Fruit fly (Drosophila melanogaster) whole organism, prepupa: ENCODE results near the gene CG12502.
A peak's percentile ranks its signal among the peaks of the same experiment; 100 is the strongest.

Source experiments
- Blimp-1 ChIP-seq: fragments of 200-800 bp; sonication (Bioruptor generic); optimal IDR thresholded peaks from 3 replicates; lab custom pipeline; 2017; ENCODE audit warnings: missing biosample characterization, missing genetic modification characterization, mild to moderate bottlenecking, moderate library complexity, missing genetic modification reagents
- CG10631 ChIP-seq: fragments of 200-800 bp; sonication (Bioruptor generic); optimal IDR thresholded peaks from 2 replicates; lab custom pipeline; 2016; ENCODE audit warnings: missing biosample characterization, missing genetic modification characterization
- CG10669 ChIP-seq: fragments of 200-800 bp; sonication (Bioruptor generic); optimal IDR thresholded peaks from 3 replicates; lab custom pipeline; 2018; ENCODE audit warnings: missing biosample characterization, mild to moderate bottlenecking, missing genetic modification characterization, moderate library complexity
- CG11762 ChIP-seq: fragments of 200-800 bp; sonication (Bioruptor generic); optimal IDR thresholded peaks from 3 replicates; lab custom pipeline; 2016; ENCODE audit warnings: missing biosample characterization, missing genetic modification characterization; ENCODE audit not compliant: insufficient read depth
- CG11902 ChIP-seq: fragments of 200-800 bp; sonication (Bioruptor generic); optimal IDR thresholded peaks from 3 replicates; lab custom pipeline; 2016; ENCODE audit warnings: missing biosample characterization, missing genetic modification characterization
- CG3032 ChIP-seq: fragments of 200-800 bp; optimal IDR thresholded peaks from 2 replicates; lab custom pipeline; 2019; ENCODE audit warnings: missing biosample characterization, mild to moderate bottlenecking, missing genetic modification characterization, moderate library complexity
- CG32006 ChIP-seq: fragments of 200-800 bp; sonication (Bioruptor generic); optimal IDR thresholded peaks from 3 replicates; lab custom pipeline; 2017; ENCODE audit warnings: missing biosample characterization, mild to moderate bottlenecking, missing genetic modification characterization
- CG4318 ChIP-seq: fragments of 200-800 bp; sonication (Bioruptor generic); optimal IDR thresholded peaks from 3 replicates; lab custom pipeline; 2017; ENCODE audit warnings: missing biosample characterization, mild to moderate bottlenecking, missing genetic modification characterization
- CG6276 ChIP-seq: fragments of 200-800 bp; sonication (Bioruptor generic); optimal IDR thresholded peaks from 2 replicates; lab custom pipeline; 2017; ENCODE audit warnings: missing biosample characterization, mild to moderate bottlenecking, missing genetic modification characterization
- CG6808 ChIP-seq: fragments of 200-800 bp; sonication (Bioruptor generic); optimal IDR thresholded peaks from 3 replicates; lab custom pipeline; 2017; ENCODE audit warnings: missing biosample characterization, missing genetic modification characterization, mild to moderate bottlenecking, moderate library complexity, missing genetic modification reagents
- CG7368 ChIP-seq: fragments of 200-800 bp; sonication (Bioruptor generic); optimal IDR thresholded peaks from 3 replicates; lab custom pipeline; 2016; ENCODE audit warnings: missing biosample characterization, missing genetic modification characterization
- CG9139 ChIP-seq: fragments of 200-800 bp; sonication (Bioruptor generic); optimal IDR thresholded peaks from 3 replicates; lab custom pipeline; 2017; ENCODE audit warnings: missing biosample characterization, mild to moderate bottlenecking, missing genetic modification characterization
- Eip78C ChIP-seq: fragments of 200-800 bp; sonication (Bioruptor generic); peaks from one replicate; lab custom pipeline; 2016; ENCODE audit warnings: missing biosample characterization, missing genetic modification characterization
- Eip93F ChIP-seq: fragments of 200-800 bp; sonication (Bioruptor generic); optimal IDR thresholded peaks from 2 replicates; lab custom pipeline; 2016; ENCODE audit warnings: missing biosample characterization, mild to moderate bottlenecking, missing genetic modification characterization
- Ets21C ChIP-seq: fragments of 200-800 bp; sonication (Bioruptor generic); optimal IDR thresholded peaks from 3 replicates; lab custom pipeline; 2016; ENCODE audit warnings: missing biosample characterization, missing genetic modification characterization
- Lpt ChIP-seq: fragments of 200-800 bp; sonication (Bioruptor generic); optimal IDR thresholded peaks from 3 replicates; lab custom pipeline; 2016; ENCODE audit warnings: missing biosample characterization, missing genetic modification characterization
- OdsH ChIP-seq: fragments of 200-800 bp; sonication (Bioruptor generic); optimal IDR thresholded peaks from 3 replicates; lab custom pipeline; 2016; ENCODE audit warnings: missing biosample characterization, missing genetic modification characterization
- Smox ChIP-seq: fragments of 200-800 bp; sonication (Bioruptor generic); optimal IDR thresholded peaks from 3 replicates; lab custom pipeline; 2016; ENCODE audit warnings: missing biosample characterization, missing genetic modification characterization
- Sox102F ChIP-seq: fragments of 200-800 bp; sonication (Bioruptor generic); optimal IDR thresholded peaks from 2 replicates; lab custom pipeline; 2016; ENCODE audit warnings: missing biosample characterization, mild to moderate bottlenecking, missing genetic modification characterization
- cyc ChIP-seq: fragments of 200-800 bp; sonication (Bioruptor generic); optimal IDR thresholded peaks from 3 replicates; lab custom pipeline; 2016; ENCODE audit warnings: missing biosample characterization, missing genetic modification characterization
- dac ChIP-seq: fragments of 200-800 bp; sonication (Bioruptor generic); optimal IDR thresholded peaks from 2 replicates; lab custom pipeline; 2017; ENCODE audit warnings: missing biosample characterization, mild to moderate bottlenecking, missing genetic modification characterization
- dsx ChIP-seq: fragments of 200-800 bp; optimal IDR thresholded peaks from 3 replicates; lab custom pipeline; 2019; ENCODE audit warnings: missing biosample characterization, mild to moderate bottlenecking, missing genetic modification characterization, moderate library complexity; ENCODE audit not compliant: poor library complexity, severe bottlenecking
- eg ChIP-seq: fragments of 200-800 bp; sonication (Bioruptor generic); IDR thresholded peaks from 3 replicates; pipeline ENCODE4 v1.3.6; 2022; ENCODE audit warnings: missing biosample characterization, missing genetic modification characterization
- fd59A ChIP-seq: fragments of 200-800 bp; sonication (Bioruptor generic); optimal IDR thresholded peaks from 2 replicates; lab custom pipeline; 2017; ENCODE audit warnings: missing biosample characterization, mild to moderate bottlenecking, missing genetic modification characterization, missing genetic modification reagents
- fd85E ChIP-seq: fragments of 200-800 bp; sonication (Bioruptor generic); optimal IDR thresholded peaks from 3 replicates; lab custom pipeline; 2016; ENCODE audit warnings: missing biosample characterization, missing genetic modification characterization
- fkh ChIP-seq: fragments of 200-800 bp; sonication (Bioruptor generic); optimal IDR thresholded peaks from 3 replicates; lab custom pipeline; 2017; ENCODE audit warnings: missing biosample characterization, mild to moderate bottlenecking, missing genetic modification characterization, moderate library complexity
- net ChIP-seq: fragments of 200-800 bp; sonication (Bioruptor generic); optimal IDR thresholded peaks from 3 replicates; lab custom pipeline; 2016; ENCODE audit warnings: missing biosample characterization, missing genetic modification characterization
- pdm3 ChIP-seq: fragments of 200-800 bp; sonication (Bioruptor generic); optimal IDR thresholded peaks from 3 replicates; lab custom pipeline; 2016; ENCODE audit warnings: missing biosample characterization, missing genetic modification characterization
- salr ChIP-seq, 2 experiments: fragments of 200-800 bp; sonication (Bioruptor generic); optimal IDR thresholded peaks; 3 replicates each; lab custom pipeline; 2016 to 2018; ENCODE audit warnings: missing biosample characterization in 2 of 2, missing genetic modification characterization in 2 of 2, mild to moderate bottlenecking in 1 of 2
- svp ChIP-seq: fragments of 200-800 bp; sonication (Bioruptor generic); peaks from one replicate; lab custom pipeline; 2016; ENCODE audit warnings: missing biosample characterization, missing genetic modification characterization
- vri ChIP-seq: fragments of 200-800 bp; sonication (Bioruptor generic); optimal IDR thresholded peaks from 3 replicates; lab custom pipeline; 2016; ENCODE audit warnings: missing biosample characterization, mild to moderate bottlenecking, missing genetic modification characterization

The CG12502 gene

DNA sequence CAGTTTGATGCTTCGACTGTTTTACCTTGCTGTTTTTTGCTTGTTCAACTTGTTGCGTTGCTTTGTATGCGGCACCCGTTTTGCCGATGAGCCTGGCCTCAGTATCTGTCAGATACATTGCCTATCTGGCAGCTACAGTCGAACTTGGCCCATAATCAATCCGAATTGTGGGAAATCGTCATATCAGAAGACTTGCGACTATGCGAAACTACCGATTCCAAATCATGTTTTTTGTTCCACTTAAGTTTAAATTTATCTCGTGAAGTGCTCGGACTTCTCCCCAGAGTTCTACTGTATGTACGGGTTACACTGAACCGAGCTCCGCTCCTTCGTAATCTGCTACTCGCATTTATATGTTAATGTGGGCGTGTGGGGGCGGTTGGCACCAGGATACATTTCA is 19.0 kb downstream of the CG12502 start (continued):
- TF ChIP-seq Ets21C = no peak
- TF ChIP-seq CG6808 (GFP tag; lab: Kevin White, UChicago) = no peak
- peak; percentile 29 for TF ChIP-seq cyc (GFP tag; lab: Kevin White, UChicago)
- TF ChIP-seq net = no peak
- no peak for TF ChIP-seq CG4318 (GFP tag; lab: Kevin White, UChicago)
- peak; percentile 82 for TF ChIP-seq Eip78C (GFP tag; lab: Kevin White, UChicago)
- no peak for TF ChIP-seq CG11762 (GFP tag; lab: Kevin White, UChicago)
- TF ChIP-seq CG9139 (GFP tag; lab: Kevin White, UChicago) = no peak
- TF ChIP-seq Lpt (GFP tag; lab: Kevin White, UChicago) = no peak
- no peak for TF ChIP-seq Blimp-1 (GFP tag; lab: Kevin White, UChicago)
- TF ChIP-seq CG11902 (GFP tag; lab: Kevin White, UChicago) = peak; percentile 28
- no peak for TF ChIP-seq CG32006
- peak; percentile 34 for TF ChIP-seq CG7368
- TF ChIP-seq CG3032 = no peak

DNA sequence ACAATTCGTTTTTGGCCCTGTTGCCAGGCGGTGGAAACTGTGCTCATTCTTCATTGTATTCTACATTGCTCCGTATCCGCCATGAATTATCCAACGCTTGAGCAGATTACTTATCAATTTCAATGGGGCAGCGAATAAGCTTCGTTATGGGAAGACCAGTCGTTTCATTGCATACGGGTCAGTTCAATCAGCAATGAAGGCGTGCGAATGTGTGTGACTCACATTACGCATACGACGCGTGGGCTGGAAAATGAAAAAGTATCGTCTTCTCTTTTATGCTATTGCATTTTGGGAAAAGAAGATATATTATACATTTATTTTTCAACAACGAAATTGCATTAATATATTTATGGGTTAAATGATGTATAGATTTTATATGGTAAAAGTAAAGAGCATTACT is 19.8 kb downstream of the CG12502 start:
- TF ChIP-seq OdsH (GFP tag; lab: Kevin White, UChicago) = no peak
- peak; percentile 69 for TF ChIP-seq svp
- no peak for TF ChIP-seq CG10631
- no peak for TF ChIP-seq CG3032
- TF ChIP-seq salr (GFP tag; optimal IDR thresholded peaks at IDR 0.05; lab: Kevin White, UChicago) = no peak
- no peak for TF ChIP-seq CG10669 (GFP tag; lab: Kevin White, UChicago)
- no peak for TF ChIP-seq fd59A (GFP tag; lab: Kevin White, UChicago)
- TF ChIP-seq Sox102F = no peak
- no peak for TF ChIP-seq Lpt (GFP tag; lab: Kevin White, UChicago)
- no peak for TF ChIP-seq dsx (GFP tag; lab: Kevin White, UChicago)
- no peak for TF ChIP-seq Smox
- TF ChIP-seq CG6276 (GFP tag; lab: Kevin White, UChicago) = no peak
- no peak for TF ChIP-seq Eip93F (GFP tag; lab: Kevin White, UChicago)
- TF ChIP-seq Eip78C (GFP tag; lab: Kevin White, UChicago) = peak; percentile 40

DNA sequence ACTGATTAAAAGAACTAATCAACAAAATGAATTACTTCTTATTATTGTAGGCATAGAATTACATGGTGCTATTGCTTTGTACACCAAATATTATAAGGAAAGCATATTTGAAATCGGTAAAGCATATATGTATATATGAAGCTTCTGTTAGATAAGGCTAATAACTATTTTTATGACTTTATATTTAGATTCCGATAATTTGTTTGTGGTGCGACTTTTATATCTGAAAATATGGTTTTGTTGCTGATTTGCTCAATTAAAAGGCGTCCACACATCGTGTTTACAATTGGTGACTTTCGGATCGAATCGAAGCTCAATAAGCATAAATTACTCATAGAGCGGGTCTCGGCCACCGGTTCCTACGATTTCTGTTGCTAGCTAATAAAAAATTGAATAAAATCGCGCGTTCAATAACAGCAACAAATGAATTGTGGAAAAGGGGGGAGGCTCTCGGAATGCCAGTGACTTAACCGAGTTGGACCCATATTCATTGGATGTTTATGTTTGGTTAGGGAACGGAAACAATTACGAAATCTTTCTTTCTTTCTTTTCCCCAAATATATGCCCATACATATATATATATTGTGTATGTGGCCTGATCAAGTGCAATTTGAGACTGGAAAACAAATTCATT is 20.5 kb downstream of the CG12502 start:
- TF ChIP-seq pdm3 (GFP tag; lab: Kevin White, UChicago) (no peak), Eip78C (GFP tag; lab: Kevin White, UChicago) (peak; percentile 45), dac (GFP tag; lab: Kevin White, UChicago) (no peak), dsx (GFP tag; lab: Kevin White, UChicago) (no peak), CG9139 (GFP tag; lab: Kevin White, UChicago) (no peak), eg (GFP tag; lab: Robert Waterston, UW) (no peak)

DNA sequence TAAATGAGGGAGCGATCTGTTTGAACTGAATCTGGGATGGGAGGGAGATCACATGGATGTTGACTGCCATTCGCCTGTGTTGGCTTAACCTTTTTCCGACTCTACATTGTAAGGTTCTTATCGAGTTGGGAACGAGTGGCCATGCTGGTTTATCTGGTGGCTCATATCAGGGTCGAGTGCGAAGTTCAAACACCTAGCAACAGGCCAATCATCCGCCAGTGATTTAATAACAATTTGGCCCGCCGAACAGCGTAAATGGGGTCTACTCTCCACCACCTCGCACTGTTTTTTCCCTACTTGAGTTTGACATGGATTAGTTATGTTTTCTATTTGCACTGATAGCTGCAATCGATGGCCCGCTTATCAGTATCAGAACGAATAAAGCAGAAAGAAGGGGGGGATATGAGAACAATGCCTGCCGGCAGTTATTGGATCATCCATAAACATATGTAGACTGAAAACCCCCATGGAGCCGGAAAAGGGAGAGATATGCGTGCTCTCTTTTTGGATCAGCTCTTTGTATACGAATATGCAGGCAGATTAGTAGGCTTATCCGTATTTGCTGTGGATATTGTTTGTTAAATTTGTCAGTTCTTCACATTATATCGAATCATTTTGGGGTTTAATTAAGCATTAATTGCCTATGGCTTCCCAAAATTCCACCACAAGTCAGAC is 22.4 kb downstream of the CG12502 start:
- TF ChIP-seq Smox = no peak
- TF ChIP-seq fkh = peak; percentile 76
- peak; percentile 55 for TF ChIP-seq Eip78C (GFP tag; lab: Kevin White, UChicago)
- TF ChIP-seq svp = peak; percentile 82
- TF ChIP-seq dsx (GFP tag; lab: Kevin White, UChicago) = peak; percentile 71
- peak; percentile 55 for TF ChIP-seq vri (GFP tag; lab: Kevin White, UChicago)

DNA sequence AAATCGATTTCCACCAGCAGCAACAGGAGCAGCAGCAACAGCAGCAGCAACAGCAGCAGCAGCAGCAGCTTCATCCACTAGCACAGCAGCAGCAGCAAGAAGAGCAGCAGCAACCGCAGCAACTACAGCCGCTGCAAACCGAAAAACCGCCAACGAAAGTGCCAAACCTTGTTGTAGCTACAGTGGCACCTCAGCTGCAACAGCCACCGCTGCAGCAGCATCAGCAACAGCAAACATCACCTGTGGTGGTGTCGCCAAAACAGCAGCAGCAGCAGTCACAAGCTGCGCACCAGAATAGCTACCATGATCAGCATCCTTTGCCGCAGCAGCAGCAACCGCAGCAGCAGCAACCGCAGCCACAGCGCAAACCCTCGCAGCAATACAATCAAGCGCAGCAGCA is 23.2 kb downstream of the CG12502 start:
- TF ChIP-seq CG11902 (GFP tag; lab: Kevin White, UChicago) (no peak), fd85E (GFP tag; lab: Kevin White, UChicago) (no peak)
